Worm (Caenorhabditis elegans): ENCODE data around the gene fbxa-88.

- no peak for TF ChIP-seq ama-1 (optimal IDR thresholded peaks at IDR 0.05)
- no peak for TF ChIP-seq sea-1 (GFP tag; conservative IDR thresholded peaks at IDR 0.05)
Observed at ce11 chrV:16165936-16166335, 23.0 kb upstream of the fbxa-88 start, which contains the start of gene str-108.

All from whole organism, early embryonic.